Worm (Caenorhabditis elegans) whole organism, late embryonic: Measurements from ENCODE around the gene srbc-23.
"Not testable (repeated sequence)": the region's sequence is repeated elsewhere in the genome, so short reads cannot be mapped to it uniquely, and the experiment has no call there.

Source experiments
- ama-1 ChIP-seq: fragments of 150-350 bp; optimal IDR thresholded peaks from 2 replicates; lab custom pipeline; 2014
- ceh-18 ChIP-seq: sonication (generic microtip); optimal IDR thresholded peaks from 2 replicates; lab custom pipeline; 2016; ENCODE audit warnings: missing genetic modification characterization, missing compliant biosample characterization
- ceh-19 ChIP-seq: fragments of 200-800 bp; sonication (Bioruptor generic); optimal IDR thresholded peaks from 2 replicates; lab custom pipeline; 2018; ENCODE audit warnings: mild to moderate bottlenecking, missing genetic modification characterization, missing compliant biosample characterization
- ceh-2 ChIP-seq: sonication (generic microtip); optimal IDR thresholded peaks from 2 replicates; lab custom pipeline; 2016; ENCODE audit warnings: missing genotype, missing genetic modification characterization, missing compliant biosample characterization
- ceh-22 ChIP-seq: sonication (generic microtip); optimal IDR thresholded peaks from 2 replicates; lab custom pipeline; 2017; ENCODE audit warnings: missing biosample characterization, missing genetic modification characterization
- ceh-24 ChIP-seq: sonication (generic microtip); optimal IDR thresholded peaks from 2 replicates; lab custom pipeline; 2016; ENCODE audit warnings: mild to moderate bottlenecking, missing genetic modification characterization, missing compliant biosample characterization
- ceh-30 ChIP-seq: fragments of 150-350 bp; optimal IDR thresholded peaks from 2 replicates; lab custom pipeline; 2014; ENCODE audit warnings: missing biosample characterization, missing genetic modification characterization
- ceh-31 ChIP-seq: sonication (generic microtip); optimal IDR thresholded peaks from 2 replicates; lab custom pipeline; 2016; ENCODE audit warnings: missing genetic modification characterization, missing compliant biosample characterization
- ceh-9 ChIP-seq: sonication (generic microtip); optimal IDR thresholded peaks from 2 replicates; lab custom pipeline; 2016; ENCODE audit warnings: mild to moderate bottlenecking, missing genetic modification characterization, inconsistent platforms, missing compliant biosample characterization
- elt-2 ChIP-seq: sonication (generic microtip); optimal IDR thresholded peaks from 2 replicates; lab custom pipeline; 2016; ENCODE audit warnings: missing genetic modification reagents, missing genetic modification characterization, missing compliant biosample characterization
- ets-4 ChIP-seq: sonication (generic microtip); optimal IDR thresholded peaks from 2 replicates; lab custom pipeline; 2016; ENCODE audit warnings: missing genetic modification characterization, missing compliant biosample characterization
- eyg-1 ChIP-seq: sonication (generic microtip); optimal IDR thresholded peaks from 2 replicates; lab custom pipeline; 2016; ENCODE audit warnings: missing genotype, missing genetic modification characterization, missing compliant biosample characterization
- fkh-6 ChIP-seq: sonication (generic microtip); optimal IDR thresholded peaks from 2 replicates; lab custom pipeline; 2016; ENCODE audit warnings: missing genetic modification characterization, missing compliant biosample characterization
- gmeb-2 ChIP-seq: sonication (generic microtip); optimal IDR thresholded peaks from 2 replicates; lab custom pipeline; 2016; ENCODE audit warnings: missing genetic modification characterization, inconsistent platforms, missing compliant biosample characterization
- hlh-15 ChIP-seq: sonication (generic microtip); optimal IDR thresholded peaks from 2 replicates; lab custom pipeline; 2016; ENCODE audit warnings: missing genetic modification characterization, missing compliant biosample characterization
- hlh-6 ChIP-seq: sonication (generic microtip); optimal IDR thresholded peaks from 2 replicates; lab custom pipeline; 2016; ENCODE audit warnings: missing genotype, missing genetic modification characterization, missing compliant biosample characterization
- hlh-8 ChIP-seq: sonication (generic microtip); optimal IDR thresholded peaks from 2 replicates; lab custom pipeline; 2016; ENCODE audit warnings: missing genotype, missing genetic modification characterization, missing compliant biosample characterization
- mec-3 ChIP-seq: sonication (generic microtip); optimal IDR thresholded peaks from 2 replicates; lab custom pipeline; 2016; ENCODE audit warnings: borderline replicate concordance, missing genetic modification characterization, missing compliant biosample characterization
- nfya-1 ChIP-seq: sonication (generic microtip); optimal IDR thresholded peaks from 2 replicates; lab custom pipeline; 2017; ENCODE audit warnings: missing genetic modification characterization, mild to moderate bottlenecking, missing compliant biosample characterization, antibody characterized with exemption, moderate library complexity
- nhr-11 ChIP-seq: fragments of 150-350 bp; optimal IDR thresholded peaks from 2 replicates; lab custom pipeline; 2014; ENCODE audit warnings: missing biosample characterization, missing genetic modification characterization
- nhr-232 ChIP-seq: sonication (generic microtip); optimal IDR thresholded peaks from 2 replicates; lab custom pipeline; 2016; ENCODE audit warnings: missing genetic modification characterization, missing compliant biosample characterization
- npax-4 ChIP-seq: sonication (generic microtip); optimal IDR thresholded peaks from 2 replicates; lab custom pipeline; 2016; ENCODE audit warnings: missing genetic modification characterization, missing compliant biosample characterization
- pag-3 ChIP-seq: sonication (generic microtip); optimal IDR thresholded peaks from 2 replicates; lab custom pipeline; 2016; ENCODE audit warnings: missing compliant biosample characterization, missing genetic modification characterization, borderline replicate concordance
- pat-9 ChIP-seq: fragments of 200-800 bp; sonication (Bioruptor generic); optimal IDR thresholded peaks from 2 replicates; lab custom pipeline; 2018; ENCODE audit warnings: mild to moderate bottlenecking, missing genetic modification characterization, moderate library complexity, missing compliant biosample characterization
- pha-4 ChIP-seq: fragments of 150-350 bp; optimal IDR thresholded peaks from 2 replicates; lab custom pipeline; 2018; ENCODE audit warnings: missing biosample characterization, missing genetic modification reagents, missing genetic modification characterization
- sox-2 ChIP-seq: fragments of 200-800 bp; sonication (Bioruptor generic); IDR thresholded peaks from 2 replicates; pipeline ENCODE4 v1.3.6; 2022; ENCODE audit warnings: missing genetic modification reagents, missing genetic modification characterization, missing compliant biosample characterization
- sox-4 ChIP-seq: sonication (generic microtip); optimal IDR thresholded peaks from 2 replicates; lab custom pipeline; 2017; ENCODE audit warnings: mild to moderate bottlenecking, missing genetic modification characterization, inconsistent platforms, missing compliant biosample characterization
- syd-9 ChIP-seq: sonication (generic microtip); optimal IDR thresholded peaks from 2 replicates; lab custom pipeline; 2016; ENCODE audit warnings: mild to moderate bottlenecking, missing genetic modification characterization, moderate library complexity, missing compliant biosample characterization
- tbx-7 ChIP-seq: sonication (generic microtip); optimal IDR thresholded peaks from 2 replicates; lab custom pipeline; 2016; ENCODE audit warnings: missing genotype, missing genetic modification characterization, missing compliant biosample characterization
- ttx-3 ChIP-seq: sonication (generic microtip); optimal IDR thresholded peaks from 2 replicates; lab custom pipeline; 2016; ENCODE audit warnings: missing genetic modification reagents, missing genetic modification characterization, missing compliant biosample characterization
- unc-3 ChIP-seq, 2 experiments: fragments of 200-800 bp in 1 of 2; sonication (Bioruptor generic) in 1 of 2; sonication (generic microtip) in 1 of 2; conservative IDR thresholded peaks in 1 of 2; optimal IDR thresholded peaks in 1 of 2; 2 replicates each; pipeline versions ENCODE4 v1.3.6 to Lab custom; 2016 to 2022; ENCODE audit warnings: missing compliant biosample characterization in 2 of 2, missing genetic modification characterization in 2 of 2, missing genetic modification reagents in 1 of 2
- unc-42 ChIP-seq: sonication (generic microtip); optimal IDR thresholded peaks from 2 replicates; lab custom pipeline; 2016; ENCODE audit warnings: missing genotype, missing genetic modification characterization, missing compliant biosample characterization
- unc-86 ChIP-seq: sonication (generic microtip); optimal IDR thresholded peaks from 2 replicates; lab custom pipeline; 2016; ENCODE audit warnings: missing genetic modification characterization, missing compliant biosample characterization

srbc-23 gene

ce11 chrV:2135323-2135722 is 18.1 kb upstream of the srbc-23 start:
- no peak for TF ChIP-seq pag-3 (tag; lab: Kevin White, UChicago)
- TF ChIP-seq ceh-9: no peak
- no peak for TF ChIP-seq hlh-8 (tag; lab: Kevin White, UChicago)
- peak; percentile 3 for TF ChIP-seq unc-42 (tag; lab: Kevin White, UChicago)
- TF ChIP-seq ama-1 (lab: Kevin White, UChicago): no peak
- TF ChIP-seq sox-4 (tag; lab: Kevin White, UChicago): peak; percentile 21
- TF ChIP-seq fkh-6 (tag; lab: Kevin White, UChicago): no peak
- no peak for TF ChIP-seq nhr-11
- no peak for TF ChIP-seq hlh-6 (tag; lab: Kevin White, UChicago)
- TF ChIP-seq hlh-15 (tag; lab: Kevin White, UChicago): no peak

- no peak for TF ChIP-seq syd-9 (tag; lab: Kevin White, UChicago)
Observed at ce11 chrV:2137010-2137409, 16.4 kb upstream of the srbc-23 start.

- TF ChIP-seq eyg-1 (tag; lab: Kevin White, UChicago): no peak
- TF ChIP-seq sox-2: no peak
- TF ChIP-seq ttx-3 (tag; lab: Kevin White, UChicago): no peak
- TF ChIP-seq nfya-1 (tag; lab: Kevin White, UChicago): no peak
- no peak for TF ChIP-seq tbx-7
- no peak for TF ChIP-seq nhr-232
- no peak for TF ChIP-seq ceh-30 (tag; lab: Kevin White, UChicago)
- TF ChIP-seq ets-4: no peak
- TF ChIP-seq ceh-18 (tag; lab: Kevin White, UChicago): no peak
- TF ChIP-seq unc-3 (GFP tag; conservative IDR thresholded peaks at IDR 0.05; lab: Robert Waterston, UW): no peak
- no peak for TF ChIP-seq unc-3 (tag; optimal IDR thresholded peaks at IDR 0.05; lab: Kevin White, UChicago)
- no peak for TF ChIP-seq elt-2 (tag; lab: Kevin White, UChicago)
- no peak for TF ChIP-seq ceh-22 (tag; lab: Kevin White, UChicago)
Observed at ce11 chrV:2138287-2138686, 15.1 kb upstream of the srbc-23 start.

ce11 chrV:2139918-2140317 is 13.5 kb upstream of the srbc-23 start, which contains the start of gene F22F7.7:
Gene F22F7.7, minus strand, starts transcription at chrV:2140042.
- TF ChIP-seq gmeb-2 (tag; lab: Kevin White, UChicago) (no peak), nhr-232 (no peak), mec-3 (tag; lab: Kevin White, UChicago) (no peak), pha-4 (tag; lab: Kevin White, UChicago) (no peak), unc-86 (tag; lab: Kevin White, UChicago) (no peak), ceh-2 (tag; lab: Kevin White, UChicago) (no peak), pat-9 (tag; lab: Kevin White, UChicago) (no peak), ceh-24 (no peak), nhr-11 (no peak), hlh-8 (tag; lab: Kevin White, UChicago) (no peak), unc-3 (GFP tag; conservative IDR thresholded peaks at IDR 0.05; lab: Robert Waterston, UW) (no peak), unc-3 (tag; optimal IDR thresholded peaks at IDR 0.05; lab: Kevin White, UChicago) (no peak), ceh-19 (no peak), npax-4 (tag; lab: Kevin White, UChicago) (no peak)

- not testable (repeated sequence) for TF ChIP-seq ceh-31, pha-4, ceh-22 (tag; lab: Kevin White, UChicago)
Observed at ce11 chrV:2144408-2144807, 9.0 kb upstream of the srbc-23 start, which contains the start of gene F22F7.12. Gene F22F7.12, minus strand, starts transcription at chrV:2144508.
